Fruit fly (Drosophila melanogaster) whole organism, adult: Measurements from ENCODE around the gene CG43739.
A peak's percentile ranks its signal among the peaks of the same experiment; 100 is the strongest.

Source experiments
- CG12768 ChIP-seq: fragments of 200-800 bp; sonication (Bioruptor generic); optimal IDR thresholded peaks from 2 replicates; lab custom pipeline; 2017; ENCODE audit warnings: missing biosample characterization, missing genetic modification characterization, mild to moderate bottlenecking, moderate library complexity, missing genetic modification reagents
- CG14711 ChIP-seq: fragments of 200-800 bp; sonication (Bioruptor generic); optimal IDR thresholded peaks from 2 replicates; lab custom pipeline; 2018; ENCODE audit warnings: missing biosample characterization, mild to moderate bottlenecking, missing genetic modification characterization, moderate library complexity
- CG7101 ChIP-seq: fragments of 200-800 bp; sonication (Bioruptor generic); optimal IDR thresholded peaks from 2 replicates; lab custom pipeline; 2018; ENCODE audit warnings: missing biosample characterization, mild to moderate bottlenecking, missing genetic modification characterization, moderate library complexity
- Mnt ChIP-seq: fragments of 200-800 bp; sonication (Bioruptor generic); optimal IDR thresholded peaks from 2 replicates; lab custom pipeline; 2016; ENCODE audit warnings: missing biosample characterization, mild to moderate bottlenecking, missing genetic modification characterization
- bab1 ChIP-seq: fragments of 200-800 bp; sonication (Bioruptor generic); optimal IDR thresholded peaks from 3 replicates; lab custom pipeline; 2019; ENCODE audit warnings: missing biosample characterization, mild to moderate bottlenecking, missing genetic modification characterization, moderate library complexity
- cic ChIP-seq: fragments of 200-800 bp; sonication (Bioruptor generic); optimal IDR thresholded peaks from 2 replicates; lab custom pipeline; 2017; ENCODE audit warnings: missing biosample characterization, mild to moderate bottlenecking, missing genetic modification characterization, moderate library complexity
- kay ChIP-seq: fragments of 200-800 bp; sonication (Bioruptor generic); peaks from one replicate; lab custom pipeline; 2016; ENCODE audit warnings: missing biosample characterization, missing genetic modification characterization, borderline replicate concordance
- ovo ChIP-seq: fragments of 200-800 bp; sonication (Bioruptor generic); optimal IDR thresholded peaks from 2 replicates; lab custom pipeline; 2016; ENCODE audit warnings: missing biosample characterization, missing genetic modification characterization
- pad ChIP-seq: fragments of 200-800 bp; sonication (Bioruptor generic); optimal IDR thresholded peaks from 3 replicates; lab custom pipeline; 2017; ENCODE audit warnings: missing biosample characterization, missing genetic modification characterization, mild to moderate bottlenecking, moderate library complexity, missing genetic modification reagents
- tj ChIP-seq: fragments of 200-800 bp; sonication (Bioruptor generic); optimal IDR thresholded peaks from 3 replicates; lab custom pipeline; 2017; ENCODE audit warnings: missing biosample characterization, mild to moderate bottlenecking, missing genetic modification characterization, moderate library complexity
- toe ChIP-seq: fragments of 200-800 bp; sonication (Bioruptor generic); optimal IDR thresholded peaks from 2 replicates; lab custom pipeline; 2016; ENCODE audit warnings: missing biosample characterization, missing genetic modification characterization

Gene CG43739

dm6 chr2L:20822489-20823195 is 96.1 kb downstream of the CG43739 start, which contains the start of gene CG9331:
Gene CG9331, plus strand, starts transcription at chr2L:20822828.
- TF ChIP-seq pad (peak; percentile 97), toe (no peak), ovo (GFP tag; lab: Kevin White, UChicago) (peak; percentile 60), kay (GFP tag; lab: Kevin White, UChicago) (peak; percentile 97), bab1 (GFP tag; lab: Kevin White, UChicago) (peak; percentile 57), Mnt (GFP tag; lab: Kevin White, UChicago) (peak; percentile 47), CG7101 (tag; lab: Kevin White, UChicago) (no peak), cic (GFP tag; lab: Kevin White, UChicago) (peak; percentile 51), CG14711 (tag; lab: Kevin White, UChicago) (no peak)

dm6 chr2L:20822025-20822371 is 96.7 kb downstream of the CG43739 start:
- no peak for TF ChIP-seq CG12768 (GFP tag; lab: Kevin White, UChicago)
- TF ChIP-seq tj (GFP tag; lab: Kevin White, UChicago): peak; percentile 28
